Fruit fly (Drosophila melanogaster): Measurements from ENCODE around the gene CG7606.

CG7606 gene

dm6 chr3R:17593470-17593869 lies 2.9 kb upstream of the CG7606 start:
- TF ChIP-seq Sp1 (GFP tag; optimal IDR thresholded peaks at IDR 0.05) = no peak
- TF ChIP-seq Myc (optimal IDR thresholded peaks at IDR 0.05) = no peak
- no peak for TF ChIP-seq dmrt93B (GFP tag; optimal IDR thresholded peaks at IDR 0.05)
- TF ChIP-seq Vsx2 (GFP tag; optimal IDR thresholded peaks at IDR 0.05; ENCODE audit: partially characterized antibody) = no peak
- no peak for TF ChIP-seq pan (optimal IDR thresholded peaks at IDR 0.05)
- no peak for TF ChIP-seq dsf (GFP tag; optimal IDR thresholded peaks at IDR 0.05; ENCODE audit: borderline replicate concordance)
- TF ChIP-seq br (GFP tag; optimal IDR thresholded peaks at IDR 0.05) = no peak
- no peak for TF ChIP-seq Abd-B (GFP tag; optimal IDR thresholded peaks at IDR 0.05)
- TF ChIP-seq Hr83 (GFP tag; optimal IDR thresholded peaks at IDR 0.05; ENCODE audit: poor library complexity, severe bottlenecking) = no peak
- no peak for TF ChIP-seq Rel (GFP tag; optimal IDR thresholded peaks at IDR 0.05)
- TF ChIP-seq Rel (tag; optimal IDR thresholded peaks at IDR 0.05) = no peak

DNA sequence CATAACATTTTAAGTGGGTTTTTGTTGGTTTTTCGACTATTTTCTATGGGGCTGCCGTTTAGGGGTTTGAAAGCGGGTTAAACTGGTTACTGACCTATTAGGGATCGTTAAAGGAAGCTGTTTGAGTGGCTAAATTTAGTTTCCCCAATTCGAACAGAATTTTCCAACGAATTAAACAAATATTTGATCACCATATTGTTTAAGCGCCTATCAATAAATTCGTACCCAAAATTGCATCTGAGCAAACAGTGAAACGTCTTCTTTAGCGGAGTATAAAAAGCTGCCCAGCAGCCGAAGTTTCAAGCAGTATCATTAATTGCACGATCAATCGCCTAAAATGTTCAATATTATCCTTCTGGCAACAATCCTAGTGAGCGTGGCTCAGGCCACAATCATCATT lies 2.2 kb upstream of the CG7606 start, which contains the start of gene Sgs5bis:
Gene Sgs5bis, plus strand, starts transcription at position 301 of the 400 bp plus-strand sequence.
- TF ChIP-seq N (GFP tag; optimal IDR thresholded peaks at IDR 0.05) (no peak), dsf (GFP tag; optimal IDR thresholded peaks at IDR 0.05; ENCODE audit: borderline replicate concordance) (no peak), pan (optimal IDR thresholded peaks at IDR 0.05) (no peak), CrebA (GFP tag; optimal IDR thresholded peaks at IDR 0.05; ENCODE audit: borderline replicate concordance) (no peak), usp (GFP tag; optimal IDR thresholded peaks at IDR 0.05) (no peak), rgr (GFP tag; optimal IDR thresholded peaks at IDR 0.05) (no peak), lola (GFP tag; optimal IDR thresholded peaks at IDR 0.05) (no peak), Myc (optimal IDR thresholded peaks at IDR 0.05) (no peak), HLH106 (tag; optimal IDR thresholded peaks at IDR 0.05) (no peak), Sp1 (GFP tag; optimal IDR thresholded peaks at IDR 0.05) (no peak)

DNA sequence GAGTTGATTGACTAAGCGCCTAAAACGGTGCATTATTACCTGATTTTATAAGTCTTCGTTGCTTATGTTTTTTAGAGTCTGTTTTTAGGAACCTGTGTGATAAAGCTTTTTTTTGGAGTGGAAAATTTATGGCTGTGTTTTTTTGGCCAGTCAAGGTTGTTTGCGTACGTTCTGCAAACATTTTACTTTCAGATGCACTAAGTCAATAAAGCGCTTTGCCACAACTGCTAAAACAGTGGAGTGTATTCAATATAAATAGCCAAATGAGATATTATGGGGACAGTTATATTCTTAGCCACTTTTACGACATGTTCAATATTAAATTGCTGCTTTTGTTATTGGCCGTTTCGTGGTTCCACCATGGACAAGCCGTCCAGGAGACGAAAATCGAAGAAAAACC lies 1.3 kb upstream of the CG7606 start, which contains the start of gene Sgs5:
Gene Sgs5, plus strand, starts transcription at position 279 of the 400 bp plus-strand sequence.
- TF ChIP-seq fru (GFP tag; optimal IDR thresholded peaks at IDR 0.05) (peak; percentile 55), Dfd (GFP tag; optimal IDR thresholded peaks at IDR 0.05) (no peak), foxo (GFP tag; optimal IDR thresholded peaks at IDR 0.05) (peak in 1 of 2 experiments; percentile 51), h (GFP tag; optimal IDR thresholded peaks at IDR 0.05) (peak; percentile 82), Abd-B (GFP tag; optimal IDR thresholded peaks at IDR 0.05) (no peak), ey (GFP tag; optimal IDR thresholded peaks at IDR 0.05) (peak; percentile 11), br (GFP tag; optimal IDR thresholded peaks at IDR 0.05) (peak; percentile 53), CrebA (GFP tag; optimal IDR thresholded peaks at IDR 0.05; ENCODE audit: borderline replicate concordance) (peak; percentile 53), rgr (GFP tag; optimal IDR thresholded peaks at IDR 0.05) (peak; percentile 82), tai (GFP tag; optimal IDR thresholded peaks at IDR 0.05) (peak; percentile 51), Sp1 (GFP tag; optimal IDR thresholded peaks at IDR 0.05) (peak; percentile 47), Hr83 (GFP tag; optimal IDR thresholded peaks at IDR 0.05; ENCODE audit: poor library complexity, severe bottlenecking) (peak; percentile 96), Hr78 (GFP tag; optimal IDR thresholded peaks at IDR 0.05) (no peak), sage (GFP tag; optimal IDR thresholded peaks at IDR 0.05) (no peak), brk (GFP tag; optimal IDR thresholded peaks at IDR 0.05) (peak; percentile 55), woc (GFP tag; optimal IDR thresholded peaks at IDR 0.05) (no peak), Dif (GFP tag; optimal IDR thresholded peaks at IDR 0.05; ENCODE audit: partially characterized antibody) (no peak), pan (optimal IDR thresholded peaks at IDR 0.05) (no peak), psq (GFP tag; optimal IDR thresholded peaks at IDR 0.05) (peak; percentile 32), CG9705 (GFP tag; optimal IDR thresholded peaks at IDR 0.05) (peak; percentile 25), Hnf4 (GFP tag; optimal IDR thresholded peaks at IDR 0.05) (peak; percentile 67), OdsH (GFP tag; optimal IDR thresholded peaks at IDR 0.05) (peak; percentile 66), Jra (GFP tag; optimal IDR thresholded peaks at IDR 0.05) (peak; percentile 35)

DNA sequence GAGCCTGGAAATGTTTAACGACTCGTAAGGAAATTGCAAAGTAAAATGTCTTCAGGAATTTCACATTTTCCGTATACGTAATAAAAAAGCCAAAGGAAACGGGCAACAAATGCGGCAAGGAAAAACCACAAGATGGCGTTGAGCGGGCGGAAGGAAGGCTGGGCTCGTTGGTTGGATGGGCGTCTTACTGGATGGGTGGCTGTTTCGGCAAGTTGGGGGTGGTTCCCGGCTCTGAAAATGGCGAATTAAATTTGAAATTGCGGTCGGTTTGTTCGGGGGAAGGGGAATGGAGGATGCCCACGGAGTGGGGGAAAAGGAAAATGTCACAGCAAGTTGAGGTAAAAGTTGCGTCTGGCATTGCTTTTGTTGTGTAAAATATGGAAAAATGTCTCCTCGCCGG lies 3.4 kb downstream of the CG7606 start:
- TF ChIP-seq h (GFP tag; optimal IDR thresholded peaks at IDR 0.05) (no peak), Sp1 (GFP tag; optimal IDR thresholded peaks at IDR 0.05) (no peak), Hr78 (GFP tag; optimal IDR thresholded peaks at IDR 0.05) (no peak), usp (GFP tag; optimal IDR thresholded peaks at IDR 0.05) (no peak), N (GFP tag; optimal IDR thresholded peaks at IDR 0.05) (no peak), sage (GFP tag; optimal IDR thresholded peaks at IDR 0.05) (no peak), CrebA (GFP tag; optimal IDR thresholded peaks at IDR 0.05; ENCODE audit: borderline replicate concordance) (no peak), Jra (GFP tag; optimal IDR thresholded peaks at IDR 0.05) (no peak), tai (GFP tag; optimal IDR thresholded peaks at IDR 0.05) (no peak), HLH106 (tag; optimal IDR thresholded peaks at IDR 0.05) (no peak), foxo (GFP tag; optimal IDR thresholded peaks at IDR 0.05) (no peak), psq (GFP tag; optimal IDR thresholded peaks at IDR 0.05) (no peak), GATAd (GFP tag; optimal IDR thresholded peaks at IDR 0.05) (no peak), rgr (GFP tag; optimal IDR thresholded peaks at IDR 0.05) (no peak), Dif (GFP tag; optimal IDR thresholded peaks at IDR 0.05; ENCODE audit: partially characterized antibody) (no peak), Rel (GFP tag; optimal IDR thresholded peaks at IDR 0.05) (no peak), Rel (tag; optimal IDR thresholded peaks at IDR 0.05) (no peak), Mio (GFP tag; optimal IDR thresholded peaks at IDR 0.05) (no peak)
